Fruit fly (Drosophila melanogaster) whole organism, pupa: ENCODE results near the gene CG17124.

Experiments used
- CG12605 ChIP-seq: fragments of 200-800 bp; sonication (Bioruptor generic); IDR thresholded peaks from 2 replicates; pipeline ENCODE4 v1.3.6; 2022; ENCODE audit warnings: missing biosample characterization, missing genetic modification characterization
- CG4496 ChIP-seq: fragments of 200-800 bp; sonication (Bioruptor generic); IDR thresholded peaks from 3 replicates; pipeline ENCODE4 v1.3.6; 2022; ENCODE audit warnings: missing biosample characterization, missing genetic modification characterization
- CG9948 ChIP-seq: fragments of 200-800 bp; sonication (Bioruptor generic); optimal IDR thresholded peaks from 2 replicates; lab custom pipeline; 2018; ENCODE audit warnings: missing biosample characterization, mild to moderate bottlenecking, missing genetic modification characterization, moderate library complexity

DNA sequence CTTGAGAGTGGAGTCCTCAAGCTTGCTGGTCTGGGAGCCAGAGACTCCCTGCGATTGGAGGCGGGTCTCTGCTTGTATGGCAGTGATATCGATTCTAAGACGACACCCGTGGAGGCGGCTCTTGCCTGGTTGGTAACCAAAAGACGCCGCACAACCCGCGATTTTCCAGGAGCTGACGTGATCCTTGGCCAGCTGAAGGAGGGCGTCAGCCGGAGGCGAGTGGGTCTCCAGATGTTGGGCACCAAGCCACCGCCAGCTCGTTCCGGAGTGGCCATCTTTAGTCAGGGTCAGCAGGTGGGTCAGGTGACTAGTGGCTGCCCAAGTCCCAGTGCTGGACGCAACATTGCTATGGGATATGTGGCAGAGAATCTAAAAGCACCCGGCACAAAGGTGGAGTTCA is 51.7 kb downstream of the CG17124 start:
- TF ChIP-seq CG12605 (GFP tag; lab: Robert Waterston, UW) (no peak), CG4496 (GFP tag; lab: Robert Waterston, UW) (no peak), CG9948 (tag; lab: Kevin White, UChicago) (no peak)
